Worm (Caenorhabditis elegans) whole organism, late embryonic: ENCODE results near the gene mmab-1.

ENCODE experiments used
- ceh-14 ChIP-seq: sonication (generic microtip); optimal IDR thresholded peaks from 2 replicates; lab custom pipeline; 2016; ENCODE audit warnings: missing genotype, missing genetic modification characterization, missing compliant biosample characterization
- ceh-19 ChIP-seq: fragments of 200-800 bp; sonication (Bioruptor generic); optimal IDR thresholded peaks from 2 replicates; lab custom pipeline; 2018; ENCODE audit warnings: mild to moderate bottlenecking, missing genetic modification characterization, missing compliant biosample characterization
- fkh-10 ChIP-seq: fragments of 150-350 bp; optimal IDR thresholded peaks from 2 replicates; lab custom pipeline; 2014; ENCODE audit warnings: missing biosample characterization, missing genetic modification reagents, missing genetic modification characterization
- hlh-30 ChIP-seq: sonication (generic microtip); optimal IDR thresholded peaks from 2 replicates; lab custom pipeline; 2017; ENCODE audit warnings: antibody characterized with exemption, missing genetic modification characterization, missing compliant biosample characterization; ENCODE audit not compliant: insufficient read depth
- hlh-6 ChIP-seq: sonication (generic microtip); optimal IDR thresholded peaks from 2 replicates; lab custom pipeline; 2016; ENCODE audit warnings: missing genotype, missing genetic modification characterization, missing compliant biosample characterization
- rnt-1 ChIP-seq: sonication (generic microtip); optimal IDR thresholded peaks from 2 replicates; lab custom pipeline; 2016; ENCODE audit warnings: missing genetic modification characterization, missing compliant biosample characterization
- tbx-7 ChIP-seq: sonication (generic microtip); optimal IDR thresholded peaks from 2 replicates; lab custom pipeline; 2016; ENCODE audit warnings: missing genotype, missing genetic modification characterization, missing compliant biosample characterization
- unc-42 ChIP-seq: sonication (generic microtip); optimal IDR thresholded peaks from 2 replicates; lab custom pipeline; 2016; ENCODE audit warnings: missing genotype, missing genetic modification characterization, missing compliant biosample characterization
- zip-5 ChIP-seq: sonication (generic microtip); optimal IDR thresholded peaks from 2 replicates; lab custom pipeline; 2016; ENCODE audit warnings: missing genetic modification characterization, missing compliant biosample characterization

DNA sequence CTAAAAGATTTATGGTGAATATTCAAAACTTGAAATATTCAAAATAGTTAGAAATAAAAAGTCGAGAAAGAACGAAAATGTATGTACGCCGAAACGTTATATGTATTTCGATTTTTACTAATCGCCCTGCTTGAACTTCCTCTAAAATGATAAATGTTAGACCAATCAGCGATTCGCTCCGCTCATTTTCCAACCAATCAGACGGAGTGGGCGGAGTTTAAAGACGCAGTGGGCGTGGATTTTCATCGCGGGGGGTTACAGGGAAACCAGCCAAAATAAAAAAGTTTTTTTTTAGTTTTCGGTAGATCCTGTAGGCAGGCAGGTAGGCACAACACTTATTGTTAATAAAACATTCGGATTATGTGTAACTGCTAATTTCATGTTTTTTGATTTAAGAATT, 31.1 kb upstream of the mmab-1 start:
- TF ChIP-seq unc-42: no peak
- TF ChIP-seq ceh-19 (GFP tag; lab: Kevin White, UChicago): no peak
- TF ChIP-seq ceh-14 (tag; lab: Kevin White, UChicago): no peak
- no peak for TF ChIP-seq hlh-30 (tag; lab: Kevin White, UChicago)
- no peak for TF ChIP-seq fkh-10 (GFP tag; lab: Kevin White, UChicago)
- no peak for TF ChIP-seq zip-5 (tag; lab: Kevin White, UChicago)
- TF ChIP-seq tbx-7: no peak
- TF ChIP-seq rnt-1 (tag; lab: Kevin White, UChicago): no peak
- TF ChIP-seq hlh-6 (tag; lab: Kevin White, UChicago): no peak
